ENCODE assay signal across 3 worm cellular contexts in genomic region chrII:14390036-14390763, ce11.
TF ChIP-seq lines count a peak whose summit lies in the region.

Gene kbp-3 (minus strand): TSS chrII:14390078.
Gene nurf-1 (plus strand): TSS chrII:14390713.

TF ChIP-seq in whole organism, L1 larva, 84 proteins besides CTCF, POLR2A, EP300 and RAD21 (continued from another document and continues in another):
- TF ChIP-seq efl-3 (GFP tag; optimal IDR thresholded peaks at IDR 0.05; lab: Kevin White, UChicago) = no peak
- no peak for TF ChIP-seq nhr-90 (tag; optimal IDR thresholded peaks at IDR 0.05; lab: Kevin White, UChicago; ENCODE audit: poor library complexity)
- no peak for TF ChIP-seq unc-62 (GFP tag; optimal IDR thresholded peaks at IDR 0.05; lab: Kevin White, UChicago)
- no peak for TF ChIP-seq sox-4 (tag; optimal IDR thresholded peaks at IDR 0.05; lab: Kevin White, UChicago)
- TF ChIP-seq swsn-7 (tag; optimal IDR thresholded peaks at IDR 0.05; lab: Kevin White, UChicago) = peak; percentile 14
- no peak for TF ChIP-seq zip-4 (GFP tag; optimal IDR thresholded peaks at IDR 0.05; lab: Kevin White, UChicago)
- peak; percentile 77 to 91 for TF ChIP-seq efl-1 (optimal IDR thresholded peaks at IDR 0.05; lab: Kevin White, UChicago)
- TF ChIP-seq efl-1 (GFP tag; optimal IDR thresholded peaks at IDR 0.05 in 1 of 2; lab: Kevin White, UChicago) = peak; percentile 91 to 99
- no peak for TF ChIP-seq nhr-12 (tag; optimal IDR thresholded peaks at IDR 0.05; lab: Kevin White, UChicago)
- no peak for TF ChIP-seq elt-2 (tag; optimal IDR thresholded peaks at IDR 0.05; lab: Kevin White, UChicago)
- no peak for TF ChIP-seq hlh-4 (tag; optimal IDR thresholded peaks at IDR 0.05; lab: Kevin White, UChicago)
- no peak for TF ChIP-seq mef-2 (tag; optimal IDR thresholded peaks at IDR 0.05; lab: Kevin White, UChicago)
- no peak for TF ChIP-seq fkh-10 (GFP tag; optimal IDR thresholded peaks at IDR 0.05; lab: Kevin White, UChicago)
- TF ChIP-seq ama-1 (optimal IDR thresholded peaks at IDR 0.05; lab: Kevin White, UChicago) = no peak
- no peak for TF ChIP-seq egl-13 (tag; optimal IDR thresholded peaks at IDR 0.05; lab: Kevin White, UChicago)
- TF ChIP-seq aha-1 (tag; optimal IDR thresholded peaks at IDR 0.05; lab: Kevin White, UChicago) = no peak
- TF ChIP-seq lir-3 (tag; optimal IDR thresholded peaks at IDR 0.05; lab: Kevin White, UChicago; ENCODE audit: poor library complexity) = no peak
- TF ChIP-seq Y116A8C.19 (tag; optimal IDR thresholded peaks at IDR 0.05; lab: Kevin White, UChicago; ENCODE audit: borderline replicate concordance) = no peak
- TF ChIP-seq F16B12.6 (tag; optimal IDR thresholded peaks at IDR 0.05; lab: Kevin White, UChicago) = peak; percentile 37
- TF ChIP-seq nhr-71 (tag; optimal IDR thresholded peaks at IDR 0.05; lab: Kevin White, UChicago) = peak; percentile 57
- TF ChIP-seq unc-30 (tag; optimal IDR thresholded peaks at IDR 0.05; lab: Kevin White, UChicago) = no peak
- TF ChIP-seq unc-86 (tag; optimal IDR thresholded peaks at IDR 0.05; lab: Kevin White, UChicago) = no peak
- no peak for TF ChIP-seq C04F5.9 (tag; optimal IDR thresholded peaks at IDR 0.05; lab: Kevin White, UChicago)
- peak; percentile 22 for TF ChIP-seq dsc-1 (tag; optimal IDR thresholded peaks at IDR 0.05; lab: Kevin White, UChicago)
- peak in 1 of 2 experiments; percentile 52 for TF ChIP-seq mdl-1 (tag; optimal IDR thresholded peaks at IDR 0.05; lab: Kevin White, UChicago)
- no peak for TF ChIP-seq ets-5 (GFP tag; IDR thresholded peaks at IDR 0.05; lab: Robert Waterston, UW)
- TF ChIP-seq sptf-1 (tag; optimal IDR thresholded peaks at IDR 0.05; lab: Kevin White, UChicago) = no peak
- no peak for TF ChIP-seq nhr-84 (tag; optimal IDR thresholded peaks at IDR 0.05; lab: Kevin White, UChicago)
- no peak for TF ChIP-seq nhr-28 (tag; optimal IDR thresholded peaks at IDR 0.05; lab: Kevin White, UChicago)
- no peak for TF ChIP-seq ceh-90 (tag; optimal IDR thresholded peaks at IDR 0.05; lab: Kevin White, UChicago)
- TF ChIP-seq ceh-82 (tag; optimal IDR thresholded peaks at IDR 0.05; lab: Kevin White, UChicago) = peak in 2 of 3 experiments; percentile 14 to 60
- TF ChIP-seq C34B4.2 (tag; optimal IDR thresholded peaks at IDR 0.05; lab: Kevin White, UChicago) = no peak
- TF ChIP-seq lin-14 (GFP tag; optimal IDR thresholded peaks at IDR 0.05; lab: Kevin White, UChicago) = no peak
- TF ChIP-seq nhr-20 (tag; optimal IDR thresholded peaks at IDR 0.05; lab: Kevin White, UChicago) = peak; percentile 47
- no peak for TF ChIP-seq hpl-2 (GFP tag; optimal IDR thresholded peaks at IDR 0.05; lab: Kevin White, UChicago)
- no peak for TF ChIP-seq sup-37 (GFP tag; optimal IDR thresholded peaks at IDR 0.05; lab: Kevin White, UChicago)
- TF ChIP-seq nhr-47 (tag; optimal IDR thresholded peaks at IDR 0.05; lab: Kevin White, UChicago) = peak; percentile 53
- TF ChIP-seq ces-1 (GFP tag; optimal IDR thresholded peaks at IDR 0.05; lab: Kevin White, UChicago) = no peak
- peak; percentile 5 for TF ChIP-seq lin-13 (GFP tag; optimal IDR thresholded peaks at IDR 0.05; lab: Kevin White, UChicago)
- peak; percentile 67 for TF ChIP-seq C16A3.4 (tag; optimal IDR thresholded peaks at IDR 0.05; lab: Kevin White, UChicago)
- no peak for TF ChIP-seq ztf-11 (tag; optimal IDR thresholded peaks at IDR 0.05; lab: Kevin White, UChicago)
- TF ChIP-seq ceh-88 (GFP tag; IDR thresholded peaks at IDR 0.05; lab: Robert Waterston, UW) = 0 out of 2 replicates have a peak, but pooled peaks have one; percentile 13
- peak; percentile 38 for TF ChIP-seq xbp-1 (tag; optimal IDR thresholded peaks at IDR 0.05; lab: Kevin White, UChicago)
- TF ChIP-seq alr-1 (tag; optimal IDR thresholded peaks at IDR 0.05; lab: Kevin White, UChicago; ENCODE audit: borderline replicate concordance) = no peak

TF ChIP-seq in whole organism, L3 larva, 47 proteins besides CTCF, POLR2A, EP300 and RAD21 (continued from another document):
- TF ChIP-seq egl-27 (tag; optimal IDR thresholded peaks at IDR 0.05; lab: Kevin White, UChicago) (no peak), aly-2 (tag; optimal IDR thresholded peaks at IDR 0.05; lab: Kevin White, UChicago) (no peak), fos-1 (tag; optimal IDR thresholded peaks at IDR 0.05; lab: Kevin White, UChicago) (no peak), eor-1 (tag; optimal IDR thresholded peaks at IDR 0.05; lab: Kevin White, UChicago) (no peak), pqm-1 (tag; optimal IDR thresholded peaks at IDR 0.05; lab: Kevin White, UChicago) (no peak), lsy-12 (tag; optimal IDR thresholded peaks at IDR 0.05; lab: Kevin White, UChicago) (no peak), ceh-28 (tag; optimal IDR thresholded peaks at IDR 0.05; lab: Kevin White, UChicago) (peak; percentile 46), zag-1 (tag; optimal IDR thresholded peaks at IDR 0.05; lab: Kevin White, UChicago) (no peak), nhr-11 (tag; optimal IDR thresholded peaks at IDR 0.05; lab: Kevin White, UChicago) (no peak), hmg-11 (tag; optimal IDR thresholded peaks at IDR 0.05; lab: Kevin White, UChicago) (peak; percentile 85), mdl-1 (tag; optimal IDR thresholded peaks at IDR 0.05; lab: Kevin White, UChicago) (no peak), fkh-2 (tag; optimal IDR thresholded peaks at IDR 0.05; lab: Kevin White, UChicago) (no peak), elt-1 (tag; optimal IDR thresholded peaks at IDR 0.05; lab: Kevin White, UChicago) (no peak), nhr-237 (tag; optimal IDR thresholded peaks at IDR 0.05; lab: Kevin White, UChicago) (no peak), lin-39 (tag; optimal IDR thresholded peaks at IDR 0.05; lab: Kevin White, UChicago) (peak; percentile 83), skn-1 (tag; optimal IDR thresholded peaks at IDR 0.05; lab: Kevin White, UChicago) (no peak), sea-2 (GFP tag; optimal IDR thresholded peaks at IDR 0.05; lab: Kevin White, UChicago) (no peak), nhr-76 (tag; optimal IDR thresholded peaks at IDR 0.05; lab: Kevin White, UChicago) (no peak), unc-39 (tag; optimal IDR thresholded peaks at IDR 0.05; lab: Kevin White, UChicago) (no peak), nhr-77 (tag; optimal IDR thresholded peaks at IDR 0.05; lab: Kevin White, UChicago) (no peak), unc-62 (GFP tag; optimal IDR thresholded peaks at IDR 0.05; lab: Kevin White, UChicago) (no peak), nhr-28 (tag; optimal IDR thresholded peaks at IDR 0.05; lab: Kevin White, UChicago) (no peak), jun-1 (tag; optimal IDR thresholded peaks at IDR 0.05; lab: Kevin White, UChicago) (no peak), mml-1 (tag; optimal IDR thresholded peaks at IDR 0.05; lab: Kevin White, UChicago) (no peak), egl-5 (tag; optimal IDR thresholded peaks at IDR 0.05; lab: Kevin White, UChicago) (peak; percentile 87), pha-4 (tag; optimal IDR thresholded peaks at IDR 0.05; lab: Kevin White, UChicago) (peak; percentile 55), tbx-2 (tag; optimal IDR thresholded peaks at IDR 0.05; lab: Kevin White, UChicago) (no peak), lin-15B (tag; optimal IDR thresholded peaks at IDR 0.05; lab: Kevin White, UChicago) (peak; percentile 90)

TF ChIP-seq in whole organism, young adult, 124 proteins besides CTCF, POLR2A, EP300 and RAD21 (continued from another document):
- TF ChIP-seq hmg-20 (GFP tag; IDR thresholded peaks at IDR 0.05; lab: Robert Waterston, UW) = no peak
- TF ChIP-seq madf-6 (GFP tag; IDR thresholded peaks at IDR 0.05; lab: Robert Waterston, UW) = peak; percentile 70
- no peak for TF ChIP-seq rcor-1 (GFP tag; IDR thresholded peaks at IDR 0.05; lab: Robert Waterston, UW)
- no peak for TF ChIP-seq C06A6.2 (GFP tag; conservative IDR thresholded peaks at IDR 0.05; lab: Robert Waterston, UW)
- TF ChIP-seq attf-5 (GFP tag; optimal IDR thresholded peaks at IDR 0.05; lab: Kevin White, UChicago) = peak; percentile 80
- no peak for TF ChIP-seq T26A5.8 (tag; optimal IDR thresholded peaks at IDR 0.05; lab: Kevin White, UChicago)
- TF ChIP-seq efl-1 (GFP tag; optimal IDR thresholded peaks at IDR 0.05; lab: Kevin White, UChicago) = peak; percentile 83
- TF ChIP-seq hmg-1.2 (GFP tag; IDR thresholded peaks at IDR 0.05; lab: Robert Waterston, UW) = peak; percentile 22; the same call in 1 of the 2 replicates
- no peak for TF ChIP-seq cebp-1 (GFP tag; IDR thresholded peaks at IDR 0.05; lab: Robert Waterston, UW)
- no peak for TF ChIP-seq cebp-1 (tag; optimal IDR thresholded peaks at IDR 0.05; lab: Kevin White, UChicago)
